Fruit fly (Drosophila melanogaster) whole organism, embryonic: ENCODE data around the gene CG5196.
A peak's percentile ranks its signal among the peaks of the same experiment; 100 is the strongest.

Source experiments
- Ada2b ChIP-seq: fragments of 200-800 bp; sonication (Bioruptor generic); IDR thresholded peaks from 2 replicates; pipeline ENCODE4 v1.3.6; 2022; ENCODE audit warnings: missing biosample characterization, missing genetic modification characterization
- Asciz ChIP-seq: fragments of 200-800 bp; sonication (Bioruptor generic); optimal IDR thresholded peaks from 2 replicates; lab custom pipeline; 2017; ENCODE audit warnings: missing biosample characterization, mild to moderate bottlenecking, missing genetic modification characterization, missing genetic modification reagents
- B-H1 ChIP-seq: fragments of 200-800 bp; sonication (Bioruptor generic); IDR thresholded peaks from 3 replicates; pipeline ENCODE4 v1.3.6; 2022; ENCODE audit warnings: missing biosample characterization, missing genetic modification characterization
- BtbVII ChIP-seq: fragments of 200-800 bp; sonication (Bioruptor generic); optimal IDR thresholded peaks from 3 replicates; lab custom pipeline; 2017; ENCODE audit warnings: missing biosample characterization, mild to moderate bottlenecking, missing genetic modification characterization
- CG10147 ChIP-seq: fragments of 200-800 bp; sonication (Bioruptor generic); optimal IDR thresholded peaks from 2 replicates; lab custom pipeline; 2019; ENCODE audit warnings: missing biosample characterization, mild to moderate bottlenecking, missing genetic modification characterization, moderate library complexity
- CG12219 ChIP-seq: fragments of 200-800 bp; sonication (Bioruptor generic); optimal IDR thresholded peaks from 3 replicates; lab custom pipeline; 2018; ENCODE audit warnings: missing biosample characterization, mild to moderate bottlenecking, missing genetic modification characterization
- CG13424 ChIP-seq: fragments of 200-800 bp; sonication (Bioruptor generic); optimal IDR thresholded peaks from 2 replicates; lab custom pipeline; 2019; ENCODE audit warnings: missing biosample characterization, mild to moderate bottlenecking, missing genetic modification characterization, moderate library complexity
- CG15514 ChIP-seq: fragments of 200-800 bp; sonication (Bioruptor generic); optimal IDR thresholded peaks from 3 replicates; lab custom pipeline; 2017; ENCODE audit warnings: missing biosample characterization, missing genetic modification characterization, mild to moderate bottlenecking, moderate library complexity, missing genetic modification reagents
- CG15696 ChIP-seq: fragments of 200-800 bp; sonication (Bioruptor generic); optimal IDR thresholded peaks from 2 replicates; lab custom pipeline; 2019; ENCODE audit warnings: missing biosample characterization, mild to moderate bottlenecking, missing genetic modification characterization, moderate library complexity
- CG1603 ChIP-seq: fragments of 200-800 bp; sonication (Bioruptor generic); optimal IDR thresholded peaks from 2 replicates; lab custom pipeline; 2019; ENCODE audit warnings: missing biosample characterization, mild to moderate bottlenecking, missing genetic modification characterization, moderate library complexity
- CG18476 ChIP-seq: fragments of 200-800 bp; sonication (Bioruptor generic); optimal IDR thresholded peaks from 2 replicates; lab custom pipeline; 2016; ENCODE audit warnings: missing biosample characterization, mild to moderate bottlenecking, missing genetic modification characterization
- CG18764 ChIP-seq: fragments of 200-800 bp; sonication (Bioruptor generic); optimal IDR thresholded peaks from 3 replicates; lab custom pipeline; 2016; ENCODE audit warnings: missing biosample characterization, missing genetic modification characterization
- CG32532 ChIP-seq: fragments of 200-800 bp; sonication (Bioruptor generic); IDR thresholded peaks from 2 replicates; pipeline ENCODE4 v1.3.6; 2022; ENCODE audit warnings: missing biosample characterization, missing genetic modification characterization
- CG33557 ChIP-seq: fragments of 200-800 bp; sonication (Bioruptor generic); optimal IDR thresholded peaks from 2 replicates; lab custom pipeline; 2019; ENCODE audit warnings: missing biosample characterization, mild to moderate bottlenecking, missing genetic modification characterization, moderate library complexity
- CG34422 ChIP-seq: fragments of 200-800 bp; sonication (Bioruptor generic); IDR thresholded peaks from 3 replicates; pipeline ENCODE4 v1.3.6; 2022; ENCODE audit warnings: missing biosample characterization, missing genetic modification characterization
- CG4282 ChIP-seq: fragments of 200-800 bp; sonication (Bioruptor generic); optimal IDR thresholded peaks from 2 replicates; lab custom pipeline; 2016; ENCODE audit warnings: missing biosample characterization, missing genetic modification characterization
- CG4617 ChIP-seq: fragments of 200-800 bp; sonication (Bioruptor generic); optimal IDR thresholded peaks from 3 replicates; lab custom pipeline; 2016; ENCODE audit warnings: missing biosample characterization, missing genetic modification characterization, borderline replicate concordance
- CG7987 ChIP-seq: fragments of 200-800 bp; sonication (Bioruptor generic); optimal IDR thresholded peaks from 2 replicates; lab custom pipeline; 2018; ENCODE audit warnings: missing biosample characterization, mild to moderate bottlenecking, missing genetic modification characterization, moderate library complexity
- CG8765 ChIP-seq: fragments of 200-800 bp; sonication (Bioruptor generic); IDR thresholded peaks from 2 replicates; pipeline ENCODE4 v1.3.6; 2022; ENCODE audit warnings: missing biosample characterization, missing genetic modification characterization
- CG9609 ChIP-seq: fragments of 200-800 bp; sonication (Bioruptor generic); optimal IDR thresholded peaks from 3 replicates; lab custom pipeline; 2016; ENCODE audit warnings: missing biosample characterization, missing genetic modification characterization
- Camta ChIP-seq: fragments of 200-800 bp; sonication (Bioruptor generic); optimal IDR thresholded peaks from 2 replicates; lab custom pipeline; 2016; ENCODE audit warnings: missing biosample characterization, missing genetic modification characterization
- CoRest ChIP-seq: fragments of 200-800 bp; sonication (Bioruptor generic); optimal IDR thresholded peaks from 3 replicates; lab custom pipeline; 2018; ENCODE audit warnings: missing biosample characterization, mild to moderate bottlenecking, missing genetic modification characterization, moderate library complexity
- Dp ChIP-seq: fragments of 200-800 bp; sonication (Bioruptor generic); optimal IDR thresholded peaks from 2 replicates; lab custom pipeline; 2018; ENCODE audit warnings: missing biosample characterization, mild to moderate bottlenecking, missing genetic modification characterization, moderate library complexity
- Dref ChIP-seq: fragments of 200-800 bp; sonication (Bioruptor generic); IDR thresholded peaks from 2 replicates; pipeline ENCODE4 v1.3.6; 2022; ENCODE audit warnings: missing biosample characterization, missing genetic modification characterization
- E2f2 ChIP-seq: fragments of 200-800 bp; sonication (Bioruptor generic); IDR thresholded peaks from 2 replicates; pipeline ENCODE4 v1.3.6; 2022; ENCODE audit warnings: missing biosample characterization, missing genetic modification characterization
- ERR ChIP-seq: fragments of 200-800 bp; sonication (Bioruptor generic); optimal IDR thresholded peaks from 2 replicates; lab custom pipeline; 2016; ENCODE audit warnings: missing biosample characterization, missing genetic modification characterization
- Fer1 ChIP-seq: fragments of 200-800 bp; sonication (Bioruptor generic); optimal IDR thresholded peaks from 2 replicates; lab custom pipeline; 2017; ENCODE audit warnings: missing biosample characterization, mild to moderate bottlenecking, missing genetic modification characterization
- HLH4C ChIP-seq: fragments of 200-800 bp; sonication (Bioruptor generic); IDR thresholded peaks from 3 replicates; pipeline ENCODE4 v1.3.6; 2022; ENCODE audit warnings: missing biosample characterization, missing genetic modification characterization; ENCODE audit not compliant: partially characterized antibody
- Hand ChIP-seq: fragments of 200-800 bp; sonication (Bioruptor generic); optimal IDR thresholded peaks from 2 replicates; lab custom pipeline; 2017; ENCODE audit warnings: mild to moderate bottlenecking, missing biosample characterization, missing genetic modification reagents, missing genetic modification characterization
- Hmx ChIP-seq: fragments of 200-800 bp; sonication (Bioruptor generic); optimal IDR thresholded peaks from 2 replicates; lab custom pipeline; 2016; ENCODE audit warnings: missing biosample characterization, missing genetic modification characterization
- Hsf ChIP-seq: fragments of 200-800 bp; sonication (Bioruptor generic); optimal IDR thresholded peaks from 3 replicates; lab custom pipeline; 2016; ENCODE audit warnings: missing biosample characterization, missing genetic modification characterization
- Lhr ChIP-seq: fragments of 200-800 bp; sonication (Bioruptor generic); optimal IDR thresholded peaks from 3 replicates; lab custom pipeline; 2017; ENCODE audit warnings: mild to moderate bottlenecking, missing biosample characterization, missing genetic modification reagents, missing genetic modification characterization
- Myb ChIP-seq: fragments of 200-800 bp; sonication (Bioruptor generic); optimal IDR thresholded peaks from 2 replicates; lab custom pipeline; 2016; ENCODE audit warnings: missing biosample characterization, missing genetic modification characterization
- NfI ChIP-seq: fragments of 200-800 bp; sonication (Bioruptor generic); optimal IDR thresholded peaks from 3 replicates; lab custom pipeline; 2018; ENCODE audit warnings: missing biosample characterization, mild to moderate bottlenecking, missing genetic modification characterization, moderate library complexity
- Ravus ChIP-seq: fragments of 200-800 bp; sonication (Bioruptor generic); IDR thresholded peaks from 2 replicates; pipeline ENCODE4 v1.3.6; 2022; ENCODE audit warnings: missing biosample characterization, missing genetic modification characterization
- Rfx ChIP-seq: fragments of 200-800 bp; sonication (Bioruptor generic); IDR thresholded peaks from 2 replicates; pipeline ENCODE4 v1.3.6; 2022; ENCODE audit warnings: missing biosample characterization, missing genetic modification characterization
- Side ChIP-seq: fragments of 200-800 bp; sonication (Bioruptor generic); optimal IDR thresholded peaks from 2 replicates; lab custom pipeline; 2016; ENCODE audit warnings: missing biosample characterization, missing genetic modification characterization
- Sry-β ChIP-seq: fragments of 200-800 bp; sonication (Bioruptor generic); optimal IDR thresholded peaks from 2 replicates; lab custom pipeline; 2018; ENCODE audit warnings: missing biosample characterization, mild to moderate bottlenecking, missing genetic modification characterization, moderate library complexity
- Usf ChIP-seq: fragments of 200-800 bp; sonication (Bioruptor generic); optimal IDR thresholded peaks from 2 replicates; lab custom pipeline; 2017; ENCODE audit warnings: missing genotype, missing biosample characterization, missing genetic modification characterization
- ac ChIP-seq: fragments of 200-800 bp; sonication (Bioruptor generic); optimal IDR thresholded peaks from 3 replicates; lab custom pipeline; 2017; ENCODE audit warnings: missing biosample characterization, mild to moderate bottlenecking, missing genetic modification characterization
- cg ChIP-seq: fragments of 200-800 bp; sonication (Bioruptor generic); optimal IDR thresholded peaks from 3 replicates; lab custom pipeline; 2019; ENCODE audit warnings: missing biosample characterization, mild to moderate bottlenecking, missing genetic modification characterization, moderate library complexity
- chinmo ChIP-seq: fragments of 200-800 bp; sonication (Bioruptor generic); IDR thresholded peaks from 4 replicates; pipeline ENCODE4 v1.3.6; 2022; ENCODE audit warnings: missing biosample characterization, missing genetic modification characterization; ENCODE audit not compliant: partially characterized antibody
- chn ChIP-seq: fragments of 200-800 bp; sonication (Bioruptor generic); optimal IDR thresholded peaks from 2 replicates; lab custom pipeline; 2016; ENCODE audit warnings: missing biosample characterization, missing genetic modification characterization
- dysf ChIP-seq: fragments of 200-800 bp; sonication (Bioruptor generic); IDR thresholded peaks from 3 replicates; pipeline ENCODE4 v1.3.6; 2022; ENCODE audit warnings: missing biosample characterization, missing genetic modification characterization
- ftz-f1 ChIP-seq: fragments of 200-800 bp; sonication (Bioruptor generic); optimal IDR thresholded peaks from 2 replicates; lab custom pipeline; 2016; ENCODE audit warnings: missing biosample characterization, missing genetic modification characterization
- grn ChIP-seq: fragments of 200-800 bp; sonication (Bioruptor generic); optimal IDR thresholded peaks from 3 replicates; lab custom pipeline; 2017; ENCODE audit warnings: missing biosample characterization, missing genetic modification characterization
- lov ChIP-seq, 2 experiments: fragments of 200-800 bp in 1 of 2; fragments of >200 bp in 1 of 2; sonication (Bioruptor generic) in 1 of 2; IDR thresholded peaks in 1 of 2; optimal IDR thresholded peaks in 1 of 2; 2 replicates in 1 of 2; 3 replicates in 1 of 2; pipeline versions ENCODE4 v1.3.6 to Lab custom; 2017 to 2022; ENCODE audit warnings: missing biosample characterization in 1 of 2, missing genetic modification characterization in 1 of 2
- sim ChIP-seq: fragments of 200-800 bp; sonication (Bioruptor generic); IDR thresholded peaks from 2 replicates; pipeline ENCODE4 v1.3.6; 2022; ENCODE audit warnings: missing biosample characterization, missing genetic modification characterization
- trem ChIP-seq: fragments of 200-800 bp; optimal IDR thresholded peaks from 3 replicates; lab custom pipeline; 2019; ENCODE audit warnings: missing biosample characterization, mild to moderate bottlenecking, missing genetic modification characterization, moderate library complexity
- wdn ChIP-seq: fragments of 200-800 bp; sonication (Bioruptor generic); IDR thresholded peaks from 2 replicates; pipeline ENCODE4 v1.3.6; 2022; ENCODE audit warnings: missing biosample characterization, missing genetic modification characterization
- yki ChIP-seq: fragments of >200 bp; optimal IDR thresholded peaks from 3 replicates; lab custom pipeline; 2018
- zf30C ChIP-seq: fragments of 200-800 bp; sonication (Bioruptor generic); optimal IDR thresholded peaks from 3 replicates; lab custom pipeline; 2018; ENCODE audit warnings: missing biosample characterization, mild to moderate bottlenecking, missing genetic modification characterization

The CG5196 gene

dm6 chr3R:12431030-12431489 lies 22.9 kb downstream of the CG5196 start, which contains the start of gene Prosalpha2 (continued):
- 0 out of 2 replicates have a peak, but pooled peaks have one; percentile 21 for TF ChIP-seq Rfx (GFP tag; lab: Robert Waterston, UW)
- no peak for TF ChIP-seq wdn
- no peak for TF ChIP-seq ac (GFP tag; lab: Kevin White, UChicago)
- peak; percentile 62 for TF ChIP-seq CG15514
- no peak for TF ChIP-seq B-H1 (GFP tag; lab: Robert Waterston, UW)
- no peak for TF ChIP-seq lov (optimal IDR thresholded peaks at IDR 0.05; lab: Kevin White, UChicago)
- TF ChIP-seq lov (GFP tag; IDR thresholded peaks at IDR 0.05; lab: Robert Waterston, UW) = no peak
- peak; percentile 43 for TF ChIP-seq NfI
- no peak for TF ChIP-seq BtbVII
- peak; percentile 25; the same call in 1 of the 2 replicates for TF ChIP-seq Dref (GFP tag; lab: Robert Waterston, UW)
- peak; percentile 24 for TF ChIP-seq chn
- peak; percentile 20 for TF ChIP-seq Myb (GFP tag; lab: Kevin White, UChicago)
- TF ChIP-seq zf30C = peak; percentile 19
- peak; percentile 68 for TF ChIP-seq E2f2 (GFP tag; lab: Robert Waterston, UW)
- TF ChIP-seq Sry-β (GFP tag; lab: Kevin White, UChicago) = peak; percentile 19
- TF ChIP-seq CG1603 (tag; lab: Kevin White, UChicago) = peak; percentile 55
- TF ChIP-seq trem (tag; lab: Kevin White, UChicago) = peak; percentile 80
- no peak for TF ChIP-seq yki (lab: Kevin White, UChicago)
- no peak for TF ChIP-seq CG4282 (GFP tag; lab: Kevin White, UChicago)
- peak; percentile 12 for TF ChIP-seq Hsf (GFP tag; lab: Kevin White, UChicago)
- peak; percentile 57 for TF ChIP-seq CG4617 (GFP tag; lab: Kevin White, UChicago)
- TF ChIP-seq dysf = peak; percentile 32; the same call in 1 of the 3 replicates
- peak; percentile 11 for TF ChIP-seq CG10147 (GFP tag; lab: Kevin White, UChicago)
- peak; percentile 74 for TF ChIP-seq CoRest (tag; lab: Kevin White, UChicago)
- TF ChIP-seq Hand = no peak
- no peak for TF ChIP-seq CG7987 (GFP tag; lab: Kevin White, UChicago)
- TF ChIP-seq Usf = no peak
- no peak for TF ChIP-seq ftz-f1 (GFP tag; lab: Kevin White, UChicago)
- TF ChIP-seq CG18476 (GFP tag; lab: Kevin White, UChicago) = no peak
- TF ChIP-seq CG34422 (GFP tag; lab: Robert Waterston, UW) = no peak
- TF ChIP-seq CG9609 (GFP tag; lab: Kevin White, UChicago) = no peak
- no peak for TF ChIP-seq Ada2b
- peak; percentile 21 for TF ChIP-seq Fer1 (GFP tag; lab: Kevin White, UChicago)
- no peak for TF ChIP-seq chinmo (GFP tag; lab: Robert Waterston, UW)
- TF ChIP-seq cg (GFP tag; lab: Kevin White, UChicago) = no peak
- peak; percentile 26 for TF ChIP-seq Lhr
- TF ChIP-seq CG32532 (GFP tag; lab: Robert Waterston, UW) = peak; percentile 30; the same call in 1 of the 2 replicates
- no peak for TF ChIP-seq Side (GFP tag; lab: Kevin White, UChicago)
- no peak for TF ChIP-seq Hmx (GFP tag; lab: Kevin White, UChicago)
- peak; percentile 55 for TF ChIP-seq Dp (GFP tag; lab: Kevin White, UChicago)
- TF ChIP-seq, all 482 proteins: peak for 69

- TF ChIP-seq Ravus (GFP tag; lab: Robert Waterston, UW) (no peak), CG12219 (GFP tag; lab: Kevin White, UChicago) (no peak), CG33557 (peak; percentile 34), Asciz (GFP tag; lab: Kevin White, UChicago) (no peak), grn (GFP tag; lab: Kevin White, UChicago) (no peak), sim (GFP tag; lab: Robert Waterston, UW) (no peak), CG8765 (GFP tag; lab: Robert Waterston, UW) (no peak), HLH4C (no peak), CG13424 (tag; lab: Kevin White, UChicago) (peak; percentile 73), ERR (no peak), CG18764 (peak; percentile 20), Camta (GFP tag; lab: Kevin White, UChicago) (no peak), CG15696 (peak; percentile 62)
Observed at dm6 chr3R:12433764-12434163, 25.6 kb downstream of the CG5196 start, which contains the start of the genes Aos1 and Srlp. Gene Aos1 (minus strand): TSS chr3R:12433822. Gene Srlp (plus strand): TSS chr3R:12434098.
